Fruit fly (Drosophila melanogaster) whole organism, embryonic: ENCODE results near the gene CG42571.

ENCODE experiments used
- Atf3 ChIP-seq: fragments of 200-800 bp; sonication (Bioruptor generic); optimal IDR thresholded peaks from 3 replicates; lab custom pipeline; 2016; ENCODE audit warnings: missing biosample characterization, missing genetic modification characterization
- Awh ChIP-seq: fragments of 200-800 bp; sonication (Bioruptor generic); IDR thresholded peaks from 2 replicates; pipeline ENCODE4, ENCODE4 v1.3.6; 2022; ENCODE audit warnings: missing biosample characterization, missing genetic modification characterization
- CG10209 ChIP-seq: fragments of 200-800 bp; sonication (Bioruptor generic); optimal IDR thresholded peaks from 3 replicates; lab custom pipeline; 2017; ENCODE audit warnings: missing biosample characterization, mild to moderate bottlenecking, missing genetic modification characterization, missing genetic modification reagents
- CG10274 ChIP-seq: fragments of 200-800 bp; sonication (Bioruptor generic); optimal IDR thresholded peaks from 3 replicates; lab custom pipeline; 2017; ENCODE audit warnings: missing biosample characterization, mild to moderate bottlenecking, missing genetic modification characterization
- CG11695 ChIP-seq: fragments of 200-800 bp; sonication (Bioruptor generic); IDR thresholded peaks from 3 replicates; pipeline ENCODE4 v1.3.6; 2022; ENCODE audit warnings: missing biosample characterization, missing genetic modification characterization
- CG1603 ChIP-seq: fragments of 200-800 bp; sonication (Bioruptor generic); optimal IDR thresholded peaks from 2 replicates; lab custom pipeline; 2019; ENCODE audit warnings: missing biosample characterization, mild to moderate bottlenecking, missing genetic modification characterization, moderate library complexity
- CG17328 ChIP-seq: fragments of 200-800 bp; sonication (Bioruptor generic); IDR thresholded peaks from 2 replicates; pipeline ENCODE4 v1.3.6; 2022; ENCODE audit warnings: missing biosample characterization, missing genetic modification characterization
- CG17568 ChIP-seq: fragments of 200-800 bp; sonication (Bioruptor generic); optimal IDR thresholded peaks from 2 replicates; lab custom pipeline; 2018; ENCODE audit warnings: missing biosample characterization, mild to moderate bottlenecking, missing genetic modification characterization, moderate library complexity
- CG17912 ChIP-seq: fragments of 200-800 bp; sonication (Bioruptor generic); optimal IDR thresholded peaks from 2 replicates; lab custom pipeline; 2018; ENCODE audit warnings: missing biosample characterization, mild to moderate bottlenecking, missing genetic modification characterization
- CG1832 ChIP-seq: fragments of 200-800 bp; sonication (Bioruptor generic); optimal IDR thresholded peaks from 2 replicates; lab custom pipeline; 2017; ENCODE audit warnings: missing biosample characterization, mild to moderate bottlenecking, missing genetic modification characterization, inconsistent platforms
- CG18476 ChIP-seq: fragments of 200-800 bp; sonication (Bioruptor generic); optimal IDR thresholded peaks from 2 replicates; lab custom pipeline; 2016; ENCODE audit warnings: missing biosample characterization, mild to moderate bottlenecking, missing genetic modification characterization
- CG2889 ChIP-seq: fragments of 200-800 bp; sonication (Bioruptor generic); IDR thresholded peaks from 3 replicates; pipeline ENCODE4 v1.3.6; 2022; ENCODE audit warnings: missing biosample characterization, missing genetic modification characterization
- CG30431 ChIP-seq: fragments of 200-800 bp; sonication (Bioruptor generic); optimal IDR thresholded peaks from 2 replicates; lab custom pipeline; 2017; ENCODE audit warnings: missing biosample characterization, missing genetic modification characterization
- CG3281 ChIP-seq: fragments of 200-800 bp; sonication (Bioruptor generic); optimal IDR thresholded peaks from 3 replicates; lab custom pipeline; 2017; ENCODE audit warnings: missing biosample characterization, mild to moderate bottlenecking, missing genetic modification characterization
- CG4707 ChIP-seq: fragments of 200-800 bp; sonication (Bioruptor generic); optimal IDR thresholded peaks from 2 replicates; lab custom pipeline; 2018; ENCODE audit warnings: missing biosample characterization, mild to moderate bottlenecking, missing genetic modification characterization, moderate library complexity
- CG6813 ChIP-seq: fragments of 200-800 bp; sonication (Bioruptor generic); optimal IDR thresholded peaks from 2 replicates; lab custom pipeline; 2017; ENCODE audit warnings: missing biosample characterization, missing genetic modification characterization, mild to moderate bottlenecking, moderate library complexity, missing genetic modification reagents
- CG8388 ChIP-seq: fragments of 200-800 bp; sonication (Bioruptor generic); optimal IDR thresholded peaks from 2 replicates; lab custom pipeline; 2019; ENCODE audit warnings: missing biosample characterization, mild to moderate bottlenecking, missing genetic modification characterization, moderate library complexity
- CG9876 ChIP-seq: fragments of 200-800 bp; sonication (Bioruptor generic); optimal IDR thresholded peaks from 2 replicates; lab custom pipeline; 2016; ENCODE audit warnings: missing biosample characterization, missing genetic modification characterization
- Chrac-16 ChIP-seq: fragments of 200-800 bp; sonication (Bioruptor generic); optimal IDR thresholded peaks from 3 replicates; lab custom pipeline; 2016; ENCODE audit warnings: missing biosample characterization, missing genetic modification characterization
- CoRest ChIP-seq: fragments of 200-800 bp; sonication (Bioruptor generic); optimal IDR thresholded peaks from 3 replicates; lab custom pipeline; 2018; ENCODE audit warnings: missing biosample characterization, mild to moderate bottlenecking, missing genetic modification characterization, moderate library complexity
- D ChIP-seq, 2 experiments: fragments of 200-800 bp in 1 of 2; fragments of >200 bp in 1 of 2; sonication (Bioruptor generic) in 1 of 2; optimal IDR thresholded peaks; 2 replicates in 1 of 2; 3 replicates in 1 of 2; lab custom pipeline; 2017; ENCODE audit warnings: mild to moderate bottlenecking in 1 of 2, missing biosample characterization in 1 of 2, missing genetic modification characterization in 1 of 2, missing genetic modification reagents in 1 of 2
- Dip3 ChIP-seq: fragments of 200-800 bp; sonication (Bioruptor generic); optimal IDR thresholded peaks from 3 replicates; lab custom pipeline; 2016; ENCODE audit warnings: missing biosample characterization, missing genetic modification characterization
- Elba2 ChIP-seq: fragments of 200-800 bp; sonication (Bioruptor generic); optimal IDR thresholded peaks from 3 replicates; lab custom pipeline; 2016; ENCODE audit warnings: missing biosample characterization, missing genetic modification characterization
- GATAe ChIP-seq: fragments of 200-800 bp; sonication (Bioruptor generic); conservative IDR thresholded peaks from 2 replicates; pipeline ENCODE4 v1.3.6; 2022; ENCODE audit warnings: missing biosample characterization, missing genetic modification characterization
- Gsc ChIP-seq: fragments of 200-800 bp; sonication (Bioruptor generic); IDR thresholded peaks from 2 replicates; pipeline ENCODE4 v1.3.6; 2022; ENCODE audit warnings: missing biosample characterization, missing genetic modification characterization
- HHEX ChIP-seq: fragments of 200-800 bp; sonication (Bioruptor generic); optimal IDR thresholded peaks from 3 replicates; lab custom pipeline; 2017; ENCODE audit warnings: missing biosample characterization, mild to moderate bottlenecking, missing genetic modification characterization, missing genetic modification reagents
- Hr39 ChIP-seq: fragments of >200 bp; optimal IDR thresholded peaks from 2 replicates; lab custom pipeline; 2017
- Hr51 ChIP-seq, 2 experiments: fragments of 200-800 bp; sonication (Bioruptor generic); optimal IDR thresholded peaks; 2 replicates in 1 of 2; 3 replicates in 1 of 2; lab custom pipeline; 2016 to 2018; ENCODE audit warnings: missing biosample characterization in 2 of 2, missing genetic modification characterization in 2 of 2, mild to moderate bottlenecking in 1 of 2, moderate library complexity in 1 of 2
- Meics ChIP-seq: fragments of 200-800 bp; sonication (Bioruptor generic); optimal IDR thresholded peaks from 2 replicates; lab custom pipeline; 2017; ENCODE audit warnings: missing biosample characterization, mild to moderate bottlenecking, missing genetic modification characterization
- Nf-YB ChIP-seq: fragments of 200-800 bp; sonication (Bioruptor generic); optimal IDR thresholded peaks from 3 replicates; lab custom pipeline; 2019; ENCODE audit warnings: missing biosample characterization, mild to moderate bottlenecking, missing genetic modification characterization, moderate library complexity
- Oaz ChIP-seq: fragments of 200-800 bp; sonication (Bioruptor generic); IDR thresholded peaks from 2 replicates; pipeline ENCODE4 v1.3.6; 2022; ENCODE audit warnings: missing biosample characterization, missing genetic modification characterization
- Pdp1 ChIP-seq, 2 experiments: fragments of 200-800 bp; sonication (Bioruptor generic); optimal IDR thresholded peaks; 3 replicates each; lab custom pipeline; 2016; ENCODE audit warnings: missing biosample characterization in 2 of 2, missing genetic modification characterization in 2 of 2, mild to moderate bottlenecking in 1 of 2, moderate library complexity in 1 of 2
- ac ChIP-seq: fragments of 200-800 bp; sonication (Bioruptor generic); optimal IDR thresholded peaks from 3 replicates; lab custom pipeline; 2017; ENCODE audit warnings: missing biosample characterization, mild to moderate bottlenecking, missing genetic modification characterization
- al ChIP-seq: fragments of 200-800 bp; sonication (Bioruptor generic); IDR thresholded peaks from 2 replicates; pipeline ENCODE4 v1.3.6; 2022; ENCODE audit warnings: missing biosample characterization, missing genetic modification characterization
- bab2 ChIP-seq: fragments of 200-800 bp; sonication (Bioruptor generic); optimal IDR thresholded peaks from 2 replicates; lab custom pipeline; 2016; ENCODE audit warnings: missing biosample characterization, missing genetic modification characterization
- fd3F ChIP-seq: fragments of 200-800 bp; sonication (Bioruptor generic); optimal IDR thresholded peaks from 2 replicates; lab custom pipeline; 2018; ENCODE audit warnings: missing biosample characterization, mild to moderate bottlenecking, missing genetic modification characterization, moderate library complexity
- h ChIP-seq: fragments of >200 bp; optimal IDR thresholded peaks from 2 replicates; lab custom pipeline; 2017
- jumu ChIP-seq: fragments of 200-800 bp; sonication (Bioruptor generic); optimal IDR thresholded peaks from 3 replicates; lab custom pipeline; 2016; ENCODE audit warnings: missing biosample characterization, missing genetic modification characterization
- kah ChIP-seq: fragments of 200-800 bp; sonication (Bioruptor generic); optimal IDR thresholded peaks from 2 replicates; lab custom pipeline; 2018; ENCODE audit warnings: missing biosample characterization, mild to moderate bottlenecking, missing genetic modification characterization
- nmo ChIP-seq: fragments of 200-800 bp; sonication (Bioruptor generic); optimal IDR thresholded peaks from 2 replicates; lab custom pipeline; 2018; ENCODE audit warnings: missing biosample characterization, mild to moderate bottlenecking, missing genetic modification characterization, moderate library complexity
- otp ChIP-seq: fragments of 200-800 bp; sonication (Bioruptor generic); IDR thresholded peaks from 3 replicates; pipeline ENCODE4, ENCODE4 v1.3.6; 2022; ENCODE audit warnings: missing biosample characterization, missing genetic modification characterization
- phol ChIP-seq: fragments of 200-800 bp; sonication (Bioruptor generic); optimal IDR thresholded peaks from 3 replicates; lab custom pipeline; 2018; ENCODE audit warnings: missing biosample characterization, mild to moderate bottlenecking, missing genetic modification characterization, moderate library complexity
- pros ChIP-seq: fragments of 200-800 bp; sonication (Bioruptor generic); optimal IDR thresholded peaks from 3 replicates; lab custom pipeline; 2019; ENCODE audit warnings: missing biosample characterization, mild to moderate bottlenecking, missing genetic modification characterization, moderate library complexity
- ranshi ChIP-seq: fragments of 200-800 bp; sonication (Bioruptor generic); IDR thresholded peaks from 2 replicates; pipeline ENCODE4 v1.3.6; 2022; ENCODE audit warnings: missing biosample characterization, missing genetic modification characterization
- sens-2 ChIP-seq: fragments of 200-800 bp; sonication (Bioruptor generic); IDR thresholded peaks from 2 replicates; pipeline ENCODE4 v1.3.6; 2022; ENCODE audit warnings: missing biosample characterization, missing genetic modification characterization
- slp2 ChIP-seq: fragments of 200-800 bp; sonication (Bioruptor generic); optimal IDR thresholded peaks from 2 replicates; lab custom pipeline; 2016; ENCODE audit warnings: missing biosample characterization, missing genetic modification characterization
- tgo ChIP-seq: fragments of 200-800 bp; sonication (Bioruptor generic); IDR thresholded peaks from 3 replicates; pipeline ENCODE4 v1.3.6; 2022; ENCODE audit warnings: missing biosample characterization, missing genetic modification characterization
- unpg ChIP-seq: fragments of 200-800 bp; sonication (Bioruptor generic); optimal IDR thresholded peaks from 3 replicates; lab custom pipeline; 2018; ENCODE audit warnings: missing biosample characterization, mild to moderate bottlenecking, missing genetic modification characterization, moderate library complexity
- usp ChIP-seq: fragments of >200 bp; optimal IDR thresholded peaks from 2 replicates; lab custom pipeline; 2017; ENCODE audit warnings: missing biosample characterization, missing genetic modification characterization
- yki ChIP-seq: fragments of >200 bp; optimal IDR thresholded peaks from 3 replicates; lab custom pipeline; 2018

The CG42571 gene

dm6 chr3L:15713932-15714492 lies 2.2 kb upstream of the CG42571 start (continued):
- TF ChIP-seq jumu (peak; percentile 53), sens-2 (GFP tag; lab: Robert Waterston, UW) (no peak), otp (peak; percentile 71; the same call in 2 of the 3 replicates), CG11695 (GFP tag; lab: Robert Waterston, UW) (peak; percentile 60; the same call in 1 of the 3 replicates), yki (lab: Kevin White, UChicago) (no peak), CG17328 (GFP tag; lab: Robert Waterston, UW) (peak; percentile 57), kah (GFP tag; lab: Kevin White, UChicago) (no peak), CG2889 (GFP tag; lab: Robert Waterston, UW) (no peak), CG1832 (no peak), slp2 (GFP tag; lab: Kevin White, UChicago) (peak; percentile 28), Oaz (GFP tag; lab: Robert Waterston, UW) (no peak), GATAe (GFP tag; lab: Robert Waterston, UW) (no peak), Elba2 (no peak), usp (GFP tag; lab: Kevin White, UChicago) (no peak), h (lab: Kevin White, UChicago) (no peak), Nf-YB (peak; percentile 14), CG1603 (tag; lab: Kevin White, UChicago) (peak; percentile 67), tgo (GFP tag; lab: Robert Waterston, UW) (no peak), CG10274 (GFP tag; lab: Kevin White, UChicago) (no peak), Atf3 (GFP tag; lab: Kevin White, UChicago) (peak; percentile 21), Gsc (no peak), ac (peak; percentile 66), Awh (GFP tag; lab: Robert Waterston, UW) (peak; percentile 71), bab2 (GFP tag; lab: Kevin White, UChicago) (peak; percentile 74), D (optimal IDR thresholded peaks at IDR 0.05; lab: Kevin White, UChicago) (no peak), D (GFP tag; optimal IDR thresholded peaks at IDR 0.05; lab: Kevin White, UChicago) (peak; percentile 43), Hr51 (GFP tag; optimal IDR thresholded peaks at IDR 0.05; lab: Kevin White, UChicago) (peak in 1 of 2 experiments; percentile 39), ranshi (GFP tag; lab: Robert Waterston, UW) (peak; percentile 55; the same call in 1 of the 2 replicates), CG30431 (peak; percentile 26), unpg (GFP tag; lab: Kevin White, UChicago) (peak; percentile 34), CG18476 (peak; percentile 25), HHEX (GFP tag; lab: Kevin White, UChicago) (peak; percentile 73), CG10209 (GFP tag; lab: Kevin White, UChicago) (peak; percentile 77), CoRest (tag; lab: Kevin White, UChicago) (peak; percentile 29), Dip3 (GFP tag; lab: Kevin White, UChicago) (no peak), Hr39 (lab: Kevin White, UChicago) (no peak), Chrac-16 (GFP tag; lab: Kevin White, UChicago) (no peak), CG17568 (GFP tag; lab: Kevin White, UChicago) (peak; percentile 54), nmo (GFP tag; lab: Kevin White, UChicago) (no peak), Meics (peak; percentile 59), CG8388 (GFP tag; lab: Kevin White, UChicago) (no peak), CG17912 (GFP tag; lab: Kevin White, UChicago) (peak; percentile 7), Pdp1 (GFP tag; optimal IDR thresholded peaks at IDR 0.05; lab: Kevin White, UChicago) (peak; percentile 15 to 51), fd3F (peak; percentile 44), phol (tag; lab: Kevin White, UChicago) (no peak), pros (no peak), CG9876 (GFP tag; lab: Kevin White, UChicago) (peak; percentile 29), al (GFP tag; lab: Robert Waterston, UW) (no peak), CG6813 (peak; percentile 84), CG4707 (peak; percentile 51), CG3281 (GFP tag; lab: Kevin White, UChicago) (peak; percentile 36)
